Worm (Caenorhabditis elegans): ENCODE results near the gene C56G2.22.

The C56G2.22 gene

ce11 chrIII:6303114-6303647, 43.1 kb upstream of the C56G2.22 start, which contains the start of gene F47D12.9 (continued):
- TF ChIP-seq F37D6.2 (tag; optimal IDR thresholded peaks at IDR 0.05) (no peak), unc-39 (tag; optimal IDR thresholded peaks at IDR 0.05) (no peak), ctbp-1 (GFP tag; IDR thresholded peaks at IDR 0.05) (no peak), spr-1 (tag; optimal IDR thresholded peaks at IDR 0.05) (no peak), Y5F2A.4 (GFP tag; optimal IDR thresholded peaks at IDR 0.05) (no peak), saeg-2 (GFP tag; IDR thresholded peaks at IDR 0.05) (no peak), ces-1 (GFP tag; optimal IDR thresholded peaks at IDR 0.05) (no peak), pha-4 (GFP tag; IDR thresholded peaks at IDR 0.05) (no peak), pha-4 (tag; optimal IDR thresholded peaks at IDR 0.05) (peak; percentile 76), D1046.2 (GFP tag; IDR thresholded peaks at IDR 0.05) (no peak), spr-3 (GFP tag; optimal IDR thresholded peaks at IDR 0.05) (no peak), zfp-2 (tag; optimal IDR thresholded peaks at IDR 0.05) (no peak), lin-38 (GFP tag; IDR thresholded peaks at IDR 0.05) (no peak), nhr-41 (GFP tag; IDR thresholded peaks at IDR 0.05) (no peak), nhr-48 (tag; optimal IDR thresholded peaks at IDR 0.05) (peak; percentile 71), unc-130 (GFP tag; optimal IDR thresholded peaks at IDR 0.05) (no peak), pqm-1 (tag; optimal IDR thresholded peaks at IDR 0.05) (peak; percentile 45), dpl-1 (GFP tag; optimal IDR thresholded peaks at IDR 0.05) (peak; percentile 51), daf-16 (GFP tag; optimal IDR thresholded peaks at IDR 0.05) (peak; percentile 73 to 93), daf-16 (tag; optimal IDR thresholded peaks at IDR 0.05) (peak; percentile 92), skn-1 (tag; optimal IDR thresholded peaks at IDR 0.05) (no peak), unc-62 (GFP tag; optimal IDR thresholded peaks at IDR 0.05 in 1 of 2) (peak in 1 of 2 experiments; percentile 80), unc-62 (tag; optimal IDR thresholded peaks at IDR 0.05) (no peak), mdt-29 (GFP tag; IDR thresholded peaks at IDR 0.05) (no peak), lin-13 (GFP tag; optimal IDR thresholded peaks at IDR 0.05) (peak; percentile 71), nhr-10 (tag; optimal IDR thresholded peaks at IDR 0.05) (no peak), Y105C5A.15 (GFP tag; IDR thresholded peaks at IDR 0.05) (0 out of 2 replicates have a peak, but pooled peaks have one; percentile 7), lin-1 (GFP tag; IDR thresholded peaks at IDR 0.05) (no peak), ceh-20 (GFP tag; IDR thresholded peaks at IDR 0.05) (peak; percentile 72), nhr-25 (tag; optimal IDR thresholded peaks at IDR 0.05; ENCODE audit: borderline replicate concordance, insufficient read depth) (peak; percentile 46), egl-27 (tag; optimal IDR thresholded peaks at IDR 0.05) (no peak), madf-5 (GFP tag; IDR thresholded peaks at IDR 0.05) (no peak), cey-2 (tag; optimal IDR thresholded peaks at IDR 0.05; ENCODE audit: borderline replicate concordance, insufficient read depth) (peak; percentile 11), daf-19 (GFP tag; conservative IDR thresholded peaks at IDR 0.05) (no peak), egl-43 (GFP tag; IDR thresholded peaks at IDR 0.05) (peak; percentile 56; the same call in 1 of the 2 replicates), ZK337.2 (GFP tag; IDR thresholded peaks at IDR 0.05) (no peak), F26F4.8 (GFP tag; conservative IDR thresholded peaks at IDR 0.05) (no peak), lir-3 (tag; optimal IDR thresholded peaks at IDR 0.05) (no peak), ceh-62 (tag; optimal IDR thresholded peaks at IDR 0.05) (no peak), nhr-28 (tag; optimal IDR thresholded peaks at IDR 0.05) (peak; percentile 84), fkh-10 (GFP tag; optimal IDR thresholded peaks at IDR 0.05) (no peak), fos-1 (tag; optimal IDR thresholded peaks at IDR 0.05) (no peak), aly-2 (tag; optimal IDR thresholded peaks at IDR 0.05) (no peak), mxl-3 (GFP tag; optimal IDR thresholded peaks at IDR 0.05) (peak; percentile 88), attf-4 (tag; optimal IDR thresholded peaks at IDR 0.05) (no peak), mxl-2 (GFP tag; conservative IDR thresholded peaks at IDR 0.05) (no peak), F10B5.3 (tag; optimal IDR thresholded peaks at IDR 0.05) (no peak), nhr-111 (GFP tag; optimal IDR thresholded peaks at IDR 0.05) (no peak), nhr-76 (tag; optimal IDR thresholded peaks at IDR 0.05) (no peak), tag-97 (GFP tag; IDR thresholded peaks at IDR 0.05) (no peak), zfp-3 (GFP tag; conservative IDR thresholded peaks at IDR 0.05) (0 out of 2 replicates have a peak, but pooled peaks have one; percentile 5), hmg-1.1 (GFP tag; IDR thresholded peaks at IDR 0.05) (peak; percentile 80)

Data from whole organism, L4 larva.